Worm (Caenorhabditis elegans) whole organism, late embryonic: ENCODE data around the gene sre-53.
A peak's percentile ranks its signal among the peaks of the same experiment; 100 is the strongest.

Experiments
- C08G9.2 ChIP-seq: sonication (generic microtip); optimal IDR thresholded peaks from 2 replicates; lab custom pipeline; 2016; ENCODE audit warnings: mild to moderate bottlenecking, missing genetic modification characterization, moderate library complexity, missing compliant biosample characterization
- K02D7.2 ChIP-seq: sonication (generic microtip); optimal IDR thresholded peaks from 2 replicates; lab custom pipeline; 2017; ENCODE audit warnings: mild to moderate bottlenecking, missing genetic modification characterization, missing compliant biosample characterization
- T23F11.4 ChIP-seq: fragments of 200-800 bp; sonication (Bioruptor generic); optimal IDR thresholded peaks from 2 replicates; lab custom pipeline; 2018; ENCODE audit warnings: mild to moderate bottlenecking, missing genetic modification characterization, missing compliant biosample characterization
- Y22D7AL.16 ChIP-seq: sonication (generic microtip); optimal IDR thresholded peaks from 2 replicates; lab custom pipeline; 2016; ENCODE audit warnings: missing genetic modification characterization, missing compliant biosample characterization
- ahr-1 ChIP-seq: sonication (generic microtip); optimal IDR thresholded peaks from 2 replicates; lab custom pipeline; 2016; ENCODE audit warnings: missing genetic modification characterization, missing compliant biosample characterization
- ceh-14 ChIP-seq: sonication (generic microtip); optimal IDR thresholded peaks from 2 replicates; lab custom pipeline; 2016; ENCODE audit warnings: missing genotype, missing genetic modification characterization, missing compliant biosample characterization
- ceh-2 ChIP-seq: sonication (generic microtip); optimal IDR thresholded peaks from 2 replicates; lab custom pipeline; 2016; ENCODE audit warnings: missing genotype, missing genetic modification characterization, missing compliant biosample characterization
- ceh-30 ChIP-seq: fragments of 150-350 bp; optimal IDR thresholded peaks from 2 replicates; lab custom pipeline; 2014; ENCODE audit warnings: missing biosample characterization, missing genetic modification characterization
- ceh-34 ChIP-seq: sonication (generic microtip); optimal IDR thresholded peaks from 2 replicates; lab custom pipeline; 2016; ENCODE audit warnings: mild to moderate bottlenecking, missing genetic modification characterization, missing compliant biosample characterization
- ceh-48 ChIP-seq: sonication (generic microtip); optimal IDR thresholded peaks from 2 replicates; lab custom pipeline; 2016; ENCODE audit warnings: missing genetic modification characterization, inconsistent platforms, missing compliant biosample characterization
- ceh-6 ChIP-seq: fragments of 200-800 bp; sonication (Bioruptor generic); optimal IDR thresholded peaks from 2 replicates; lab custom pipeline; 2018; ENCODE audit warnings: mild to moderate bottlenecking, missing genetic modification characterization, missing compliant biosample characterization
- ceh-9 ChIP-seq: sonication (generic microtip); optimal IDR thresholded peaks from 2 replicates; lab custom pipeline; 2016; ENCODE audit warnings: mild to moderate bottlenecking, missing genetic modification characterization, inconsistent platforms, missing compliant biosample characterization
- dve-1 ChIP-seq: sonication (generic microtip); optimal IDR thresholded peaks from 2 replicates; lab custom pipeline; 2017; ENCODE audit warnings: antibody characterized with exemption, mild to moderate bottlenecking, missing genetic modification characterization, missing compliant biosample characterization
- fax-1 ChIP-seq: sonication (generic microtip); optimal IDR thresholded peaks from 2 replicates; lab custom pipeline; 2016; ENCODE audit warnings: missing genotype, missing genetic modification characterization, missing compliant biosample characterization
- fkh-10 ChIP-seq: fragments of 150-350 bp; optimal IDR thresholded peaks from 2 replicates; lab custom pipeline; 2014; ENCODE audit warnings: missing biosample characterization, missing genetic modification reagents, missing genetic modification characterization
- fkh-6 ChIP-seq: sonication (generic microtip); optimal IDR thresholded peaks from 2 replicates; lab custom pipeline; 2016; ENCODE audit warnings: missing genetic modification characterization, missing compliant biosample characterization
- gmeb-2 ChIP-seq: sonication (generic microtip); optimal IDR thresholded peaks from 2 replicates; lab custom pipeline; 2016; ENCODE audit warnings: missing genetic modification characterization, inconsistent platforms, missing compliant biosample characterization
- hlh-30 ChIP-seq: sonication (generic microtip); optimal IDR thresholded peaks from 2 replicates; lab custom pipeline; 2017; ENCODE audit warnings: antibody characterized with exemption, missing genetic modification characterization, missing compliant biosample characterization; ENCODE audit not compliant: insufficient read depth
- lim-6 ChIP-seq: sonication (generic microtip); optimal IDR thresholded peaks from 2 replicates; lab custom pipeline; 2016; ENCODE audit warnings: missing genetic modification characterization, missing compliant biosample characterization
- mec-3 ChIP-seq: sonication (generic microtip); optimal IDR thresholded peaks from 2 replicates; lab custom pipeline; 2016; ENCODE audit warnings: borderline replicate concordance, missing genetic modification characterization, missing compliant biosample characterization
- nfya-1 ChIP-seq: sonication (generic microtip); optimal IDR thresholded peaks from 2 replicates; lab custom pipeline; 2017; ENCODE audit warnings: missing genetic modification characterization, mild to moderate bottlenecking, missing compliant biosample characterization, antibody characterized with exemption, moderate library complexity
- nhr-11 ChIP-seq: fragments of 150-350 bp; optimal IDR thresholded peaks from 2 replicates; lab custom pipeline; 2014; ENCODE audit warnings: missing biosample characterization, missing genetic modification characterization
- nhr-232 ChIP-seq: sonication (generic microtip); optimal IDR thresholded peaks from 2 replicates; lab custom pipeline; 2016; ENCODE audit warnings: missing genetic modification characterization, missing compliant biosample characterization
- odd-2 ChIP-seq: sonication (generic microtip); optimal IDR thresholded peaks from 2 replicates; lab custom pipeline; 2017; ENCODE audit warnings: antibody characterized with exemption, mild to moderate bottlenecking, missing genetic modification characterization, missing compliant biosample characterization
- pax-1 ChIP-seq: fragments of 150-350 bp; optimal IDR thresholded peaks from 2 replicates; lab custom pipeline; 2014; ENCODE audit warnings: missing biosample characterization, missing genetic modification characterization
- pha-2 ChIP-seq: sonication (generic microtip); optimal IDR thresholded peaks from 2 replicates; lab custom pipeline; 2017; ENCODE audit warnings: mild to moderate bottlenecking, missing genetic modification characterization, missing compliant biosample characterization
- pha-4 ChIP-seq: fragments of 150-350 bp; optimal IDR thresholded peaks from 2 replicates; lab custom pipeline; 2018; ENCODE audit warnings: missing biosample characterization, missing genetic modification reagents, missing genetic modification characterization
- pros-1 ChIP-seq: fragments of 150-350 bp; optimal IDR thresholded peaks from 2 replicates; lab custom pipeline; 2014; ENCODE audit warnings: missing biosample characterization, missing genetic modification reagents, missing genetic modification characterization
- ref-2 ChIP-seq: sonication (generic microtip); optimal IDR thresholded peaks from 2 replicates; lab custom pipeline; 2016; ENCODE audit warnings: missing genetic modification characterization, missing compliant biosample characterization
- rnt-1 ChIP-seq: sonication (generic microtip); optimal IDR thresholded peaks from 2 replicates; lab custom pipeline; 2016; ENCODE audit warnings: missing genetic modification characterization, missing compliant biosample characterization
- sdc-2 ChIP-seq: sonication (generic microtip); optimal IDR thresholded peaks from 2 replicates; lab custom pipeline; 2016; ENCODE audit warnings: missing genotype, missing genetic modification characterization, missing compliant biosample characterization
- sox-2 ChIP-seq: fragments of 200-800 bp; sonication (Bioruptor generic); IDR thresholded peaks from 2 replicates; pipeline ENCODE4 v1.3.6; 2022; ENCODE audit warnings: missing genetic modification reagents, missing genetic modification characterization, missing compliant biosample characterization
- sox-4 ChIP-seq: sonication (generic microtip); optimal IDR thresholded peaks from 2 replicates; lab custom pipeline; 2017; ENCODE audit warnings: mild to moderate bottlenecking, missing genetic modification characterization, inconsistent platforms, missing compliant biosample characterization
- syd-9 ChIP-seq: sonication (generic microtip); optimal IDR thresholded peaks from 2 replicates; lab custom pipeline; 2016; ENCODE audit warnings: mild to moderate bottlenecking, missing genetic modification characterization, moderate library complexity, missing compliant biosample characterization
- tbx-2 ChIP-seq: sonication (generic microtip); optimal IDR thresholded peaks from 2 replicates; lab custom pipeline; 2016; ENCODE audit warnings: missing genetic modification characterization, missing compliant biosample characterization
- tbx-7 ChIP-seq: sonication (generic microtip); optimal IDR thresholded peaks from 2 replicates; lab custom pipeline; 2016; ENCODE audit warnings: missing genotype, missing genetic modification characterization, missing compliant biosample characterization
- unc-55 ChIP-seq: sonication (generic microtip); optimal IDR thresholded peaks from 2 replicates; lab custom pipeline; 2017; ENCODE audit warnings: missing biosample characterization, missing genetic modification reagents, missing genetic modification characterization
- unc-86 ChIP-seq: sonication (generic microtip); optimal IDR thresholded peaks from 2 replicates; lab custom pipeline; 2016; ENCODE audit warnings: missing genetic modification characterization, missing compliant biosample characterization
- ztf-16 ChIP-seq: sonication (generic microtip); optimal IDR thresholded peaks from 2 replicates; lab custom pipeline; 2017; ENCODE audit warnings: missing genetic modification characterization, missing compliant biosample characterization

The sre-53 gene

DNA sequence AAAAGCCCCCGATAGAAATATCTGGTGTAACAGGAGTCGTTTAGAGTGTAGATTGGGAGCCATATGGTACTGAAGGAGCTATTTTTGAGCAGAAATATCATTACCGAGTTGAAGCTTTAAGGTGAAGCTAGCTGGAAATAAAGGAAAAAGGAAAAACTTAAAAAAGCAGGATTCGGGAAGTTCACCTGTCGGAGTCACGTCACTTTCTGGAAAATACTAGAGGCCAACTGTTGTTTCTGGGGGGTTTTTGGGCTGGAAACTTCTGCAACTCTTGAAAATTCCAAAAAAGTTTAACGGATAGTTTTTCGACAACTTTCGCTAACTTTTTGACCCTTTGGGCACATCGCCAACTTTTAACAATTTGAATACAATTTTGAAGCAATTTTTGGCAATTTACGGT is at the start of gene sre-53:
sre-53 (minus strand) TSS at position 101 of the 400 bp plus-strand sequence.
- TF ChIP-seq sdc-2 (tag; lab: Kevin White, UChicago): no peak
- no peak for TF ChIP-seq fkh-6 (tag; lab: Kevin White, UChicago)

DNA sequence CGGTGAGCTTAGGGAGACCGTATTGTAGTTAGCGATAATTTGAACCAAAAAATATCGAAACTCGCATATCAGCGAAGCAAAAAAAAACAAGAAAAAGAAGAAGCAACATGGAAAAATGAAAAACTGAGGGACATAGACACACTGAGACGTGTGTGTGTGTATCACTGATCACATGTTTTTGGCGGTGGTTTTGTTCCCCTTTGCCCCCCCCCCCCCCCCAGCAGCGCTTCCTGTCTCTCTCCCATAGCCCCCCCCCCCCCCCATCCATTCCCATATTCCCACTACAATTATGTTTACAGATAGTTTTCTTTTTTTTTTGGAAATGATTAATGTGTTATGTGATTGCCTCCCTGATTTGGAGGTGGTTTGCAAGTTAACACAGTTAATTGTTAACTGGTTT is 46.0 kb upstream of the sre-53 start:
- TF ChIP-seq ceh-6 (GFP tag; lab: Kevin White, UChicago): no peak
- TF ChIP-seq ceh-2 (tag; lab: Kevin White, UChicago): no peak
- no peak for TF ChIP-seq ref-2 (tag; lab: Kevin White, UChicago)
- TF ChIP-seq sox-4 (tag; lab: Kevin White, UChicago): no peak
- no peak for TF ChIP-seq fax-1
- TF ChIP-seq tbx-7: no peak
- no peak for TF ChIP-seq unc-55
- TF ChIP-seq ceh-34: no peak
- TF ChIP-seq ceh-48: no peak
- no peak for TF ChIP-seq ceh-14 (tag; lab: Kevin White, UChicago)
- no peak for TF ChIP-seq ceh-30 (tag; lab: Kevin White, UChicago)
- no peak for TF ChIP-seq nhr-232

DNA sequence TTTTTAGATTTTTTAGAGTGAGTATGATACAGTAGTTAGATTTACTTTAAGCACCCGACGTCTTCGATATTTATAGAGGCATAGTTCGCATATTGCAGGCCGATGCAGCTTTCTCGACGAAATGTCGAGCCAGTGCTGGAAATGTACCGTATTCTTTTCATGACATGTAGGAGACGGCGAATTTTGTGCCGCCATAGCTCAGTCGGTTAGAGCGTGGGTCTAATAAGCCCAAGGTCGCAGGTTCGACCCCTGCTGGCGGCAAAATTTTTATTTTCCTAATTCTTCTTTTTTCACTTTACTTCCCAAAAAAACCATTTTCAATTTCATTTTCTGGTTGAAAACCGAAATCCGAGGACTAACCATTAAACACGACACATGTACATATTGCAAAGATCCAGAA is 39.1 kb upstream of the sre-53 start:
- TF ChIP-seq K02D7.2 (tag; lab: Kevin White, UChicago) (no peak), rnt-1 (tag; lab: Kevin White, UChicago) (no peak), ceh-9 (tag; lab: Kevin White, UChicago) (no peak), hlh-30 (tag; lab: Kevin White, UChicago) (no peak), T23F11.4 (no peak), mec-3 (tag; lab: Kevin White, UChicago) (no peak), sox-2 (GFP tag; lab: Robert Waterston, UW) (no peak), odd-2 (tag; lab: Kevin White, UChicago) (no peak), unc-86 (no peak), dve-1 (tag; lab: Kevin White, UChicago) (no peak), syd-9 (tag; lab: Kevin White, UChicago) (no peak), unc-55 (no peak), fkh-10 (GFP tag; lab: Kevin White, UChicago) (no peak), ceh-34 (no peak)

DNA sequence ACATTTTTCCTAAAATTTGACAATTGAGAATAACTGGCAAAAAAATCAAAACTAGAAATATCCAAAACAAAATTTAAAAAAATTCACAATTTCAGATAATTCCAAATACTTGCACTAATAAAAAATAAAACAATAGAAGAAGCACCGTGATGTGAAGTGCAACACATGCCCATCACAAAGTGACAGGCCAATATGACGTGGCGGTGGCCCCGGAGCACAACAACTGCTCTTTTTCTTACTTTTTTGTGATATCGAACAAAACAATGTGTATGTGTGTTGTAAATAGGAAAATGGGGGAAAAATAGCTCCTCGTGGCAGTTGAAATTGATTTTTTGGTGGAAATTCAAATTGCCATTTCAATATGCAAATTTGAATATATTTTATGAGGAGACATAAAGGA is 30.6 kb upstream of the sre-53 start:
- TF ChIP-seq unc-55: peak; percentile 96
- TF ChIP-seq C08G9.2 (tag; lab: Kevin White, UChicago): no peak
- no peak for TF ChIP-seq K02D7.2 (tag; lab: Kevin White, UChicago)
- TF ChIP-seq gmeb-2 (tag; lab: Kevin White, UChicago): no peak
- no peak for TF ChIP-seq pha-4 (tag; lab: Kevin White, UChicago)
- no peak for TF ChIP-seq ceh-34
- no peak for TF ChIP-seq ztf-16 (tag; lab: Kevin White, UChicago)

DNA sequence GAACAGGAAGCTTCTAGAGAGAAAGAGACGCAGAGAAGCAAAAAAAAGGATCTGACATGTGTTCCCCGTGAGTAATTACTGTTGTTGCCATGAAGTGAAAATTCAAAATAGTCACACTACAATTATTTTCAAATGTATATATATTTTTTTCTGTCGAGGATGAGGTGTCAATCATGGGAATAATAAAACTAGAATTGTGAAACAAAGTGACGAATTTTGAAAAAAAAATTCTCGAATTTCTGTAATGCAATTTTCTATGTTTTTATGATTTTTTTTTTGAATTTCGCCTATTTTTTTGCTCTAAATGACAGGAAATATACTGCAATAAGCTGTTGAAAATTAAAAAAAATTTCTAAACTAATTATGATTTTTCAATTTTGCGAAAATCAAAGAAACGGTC is 29.9 kb upstream of the sre-53 start:
- TF ChIP-seq ceh-48: no peak
- TF ChIP-seq pax-1 (tag; lab: Kevin White, UChicago): no peak
- no peak for TF ChIP-seq unc-86
- TF ChIP-seq nfya-1 (tag; lab: Kevin White, UChicago): no peak
- no peak for TF ChIP-seq sox-4 (tag; lab: Kevin White, UChicago)
- TF ChIP-seq mec-3 (tag; lab: Kevin White, UChicago): no peak
- TF ChIP-seq ref-2 (tag; lab: Kevin White, UChicago): no peak
- TF ChIP-seq tbx-7: no peak
- TF ChIP-seq lim-6 (tag; lab: Kevin White, UChicago): no peak
- TF ChIP-seq sox-2 (GFP tag; lab: Robert Waterston, UW): no peak
- TF ChIP-seq nhr-11 (tag; lab: Kevin White, UChicago): no peak
- no peak for TF ChIP-seq rnt-1 (tag; lab: Kevin White, UChicago)
- TF ChIP-seq ahr-1 (tag; lab: Kevin White, UChicago): no peak
- TF ChIP-seq tbx-2 (tag; lab: Kevin White, UChicago): no peak
- TF ChIP-seq pros-1 (tag; lab: Kevin White, UChicago): no peak
- TF ChIP-seq ceh-14 (tag; lab: Kevin White, UChicago): no peak
- TF ChIP-seq Y22D7AL.16: no peak
- no peak for TF ChIP-seq pha-2 (tag; lab: Kevin White, UChicago)
- no peak for TF ChIP-seq ceh-34
- no peak for TF ChIP-seq gmeb-2 (tag; lab: Kevin White, UChicago)
- TF ChIP-seq, all 69 proteins: peak for 0
